Worm (Caenorhabditis elegans) whole organism, midembryonic: ENCODE data around the gene F13A7.12.
A peak's percentile ranks its signal among the peaks of the same experiment; 100 is the strongest.

Experiments
- T22C8.4 ChIP-seq: fragments of 200-800 bp; sonication (Bioruptor generic); IDR thresholded peaks from 2 replicates; pipeline ENCODE4 v1.3.6; 2022; ENCODE audit warnings: missing genetic modification characterization, missing compliant biosample characterization
- cog-1 ChIP-seq: sonication (generic microtip); optimal IDR thresholded peaks from 2 replicates; lab custom pipeline; 2016; ENCODE audit warnings: missing genetic modification characterization, missing compliant biosample characterization
- flt-1 ChIP-seq: fragments of 200-800 bp; sonication (Bioruptor generic); IDR thresholded peaks from 2 replicates; pipeline ENCODE4 v1.3.6; 2022; ENCODE audit warnings: missing genetic modification characterization, missing compliant biosample characterization
- klf-2 ChIP-seq: fragments of 200-800 bp; sonication (Bioruptor generic); conservative IDR thresholded peaks from 2 replicates; pipeline ENCODE4 v1.3.6; 2022; ENCODE audit warnings: missing genetic modification reagents, missing genetic modification characterization, missing compliant biosample characterization
- med-1 ChIP-seq: sonication (generic microtip); optimal IDR thresholded peaks from 2 replicates; lab custom pipeline; 2017; ENCODE audit warnings: missing genetic modification characterization, mild to moderate bottlenecking, missing compliant biosample characterization, antibody characterized with exemption, missing genetic modification reagents; ENCODE audit not compliant: insufficient read depth
- ref-1 ChIP-seq: fragments of 200-800 bp; sonication (Bioruptor generic); conservative IDR thresholded peaks from 2 replicates; pipeline ENCODE4 v1.3.6; 2022; ENCODE audit warnings: missing genetic modification reagents, missing genetic modification characterization, missing compliant biosample characterization
- tab-1 ChIP-seq: fragments of 200-800 bp; sonication (Bioruptor generic); IDR thresholded peaks from 2 replicates; pipeline ENCODE4 v1.3.6; 2022; ENCODE audit warnings: missing genetic modification characterization, missing compliant biosample characterization
- ztf-23 ChIP-seq: fragments of 200-800 bp; sonication (Bioruptor generic); IDR thresholded peaks from 2 replicates; pipeline ENCODE4 v1.3.6; 2022; ENCODE audit warnings: missing genetic modification reagents, missing genetic modification characterization, missing compliant biosample characterization
- ztf-29 ChIP-seq: fragments of 200-800 bp; sonication (Bioruptor generic); IDR thresholded peaks from 2 replicates; pipeline ENCODE4 v1.3.6; 2022; ENCODE audit warnings: missing genetic modification reagents, missing genetic modification characterization, missing compliant biosample characterization

The F13A7.12 gene

ce11 chrV:16395739-16396138, at the start of gene F13A7.12:
F13A7.12 (plus strand) TSS chrV:16396039.
- no peak for TF ChIP-seq cog-1
- peak; percentile 30; the same call in 1 of the 2 replicates for TF ChIP-seq ztf-29

DNA sequence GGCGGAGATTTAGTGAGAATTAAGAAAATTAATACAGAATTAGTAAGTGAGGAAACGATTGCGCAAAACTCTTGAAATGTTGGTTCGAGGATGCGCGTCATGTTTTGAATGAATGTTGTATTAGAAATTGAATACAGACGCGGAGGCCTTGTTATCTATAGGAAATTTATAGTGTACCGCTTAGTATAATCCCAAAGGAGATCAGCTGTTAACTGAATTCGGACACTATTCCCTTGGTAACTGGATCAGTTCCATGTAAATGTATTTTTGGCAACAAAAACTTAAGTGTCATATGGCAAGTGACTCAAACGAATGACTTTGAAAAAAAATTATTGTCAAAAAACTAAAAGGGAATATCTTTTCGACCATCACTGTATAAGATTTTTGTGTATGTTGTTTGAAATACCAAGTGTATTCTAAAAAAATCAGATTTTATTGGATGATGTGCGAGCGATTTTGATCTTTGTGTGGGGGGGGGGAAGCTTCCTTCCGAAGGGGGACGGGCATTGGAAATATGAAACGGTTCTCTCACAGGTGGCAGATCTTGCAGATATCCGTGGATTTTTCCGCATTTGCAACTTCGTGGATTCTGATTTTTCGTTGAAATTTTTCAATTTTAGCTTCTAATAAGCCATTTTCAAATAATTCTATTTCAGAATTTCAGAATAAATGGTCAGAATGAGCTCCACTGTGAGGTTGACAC, 49.3 kb upstream of the F13A7.12 start, which contains the start of the genes W08G11.5 and W08G11.1:
TSS of gene W08G11.5 (minus strand) at position 101 of the 703 bp plus-strand sequence.
TSS of gene W08G11.1 (plus strand) at position 653 of the 703 bp plus-strand sequence.
- TF ChIP-seq ztf-23 (GFP tag; lab: Robert Waterston, UW), result no peak

- TF ChIP-seq klf-2 (no peak), T22C8.4 (no peak), ref-1 (GFP tag; lab: Robert Waterston, UW) (no peak), med-1 (GFP tag; lab: Kevin White, UChicago) (no peak), flt-1 (GFP tag; lab: Robert Waterston, UW) (no peak), tab-1 (no peak), ztf-23 (GFP tag; lab: Robert Waterston, UW) (no peak), cog-1 (no peak), ztf-29 (no peak)
Measured at ce11 chrV:16350061-16350460, 45.8 kb upstream of the F13A7.12 start.

- no peak for TF ChIP-seq klf-2
- TF ChIP-seq flt-1 (GFP tag; lab: Robert Waterston, UW), result no peak
- TF ChIP-seq ztf-23 (GFP tag; lab: Robert Waterston, UW), result no peak
- no peak for TF ChIP-seq med-1 (GFP tag; lab: Kevin White, UChicago)
- no peak for TF ChIP-seq cog-1
- TF ChIP-seq ztf-29, result no peak
- no peak for TF ChIP-seq T22C8.4
Measured at ce11 chrV:16350775-16351378, 45.0 kb upstream of the F13A7.12 start.

DNA sequence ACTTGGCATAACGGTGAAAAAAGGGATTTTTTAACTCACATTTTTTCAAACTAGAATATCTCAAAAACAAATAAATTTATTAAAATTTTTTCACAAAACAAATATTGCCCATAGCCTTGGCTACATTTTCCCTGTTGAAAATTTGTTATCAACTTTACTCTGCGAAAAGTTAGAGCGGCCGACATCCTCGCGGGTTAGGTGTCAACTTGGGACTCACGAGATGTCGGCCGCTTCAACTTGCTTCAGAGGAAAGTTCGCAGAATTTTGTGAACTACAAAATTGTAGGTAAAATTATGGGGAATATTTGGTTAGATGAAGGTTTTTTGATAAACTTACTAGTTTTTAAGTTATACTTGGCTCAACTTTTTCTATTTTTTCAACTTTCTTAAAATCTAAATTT, 44.1 kb upstream of the F13A7.12 start:
- TF ChIP-seq ztf-29 (no peak), flt-1 (GFP tag; lab: Robert Waterston, UW) (no peak), tab-1 (no peak), T22C8.4 (no peak), ref-1 (GFP tag; lab: Robert Waterston, UW) (no peak), med-1 (GFP tag; lab: Kevin White, UChicago) (no peak), ztf-23 (GFP tag; lab: Robert Waterston, UW) (no peak), klf-2 (no peak), cog-1 (no peak)

- TF ChIP-seq cog-1 (no peak), ref-1 (GFP tag; lab: Robert Waterston, UW) (no peak), ztf-23 (GFP tag; lab: Robert Waterston, UW) (no peak), med-1 (GFP tag; lab: Kevin White, UChicago) (no peak), klf-2 (no peak), flt-1 (GFP tag; lab: Robert Waterston, UW) (no peak), tab-1 (no peak)
Measured at ce11 chrV:16352282-16352681, 43.6 kb upstream of the F13A7.12 start.

DNA sequence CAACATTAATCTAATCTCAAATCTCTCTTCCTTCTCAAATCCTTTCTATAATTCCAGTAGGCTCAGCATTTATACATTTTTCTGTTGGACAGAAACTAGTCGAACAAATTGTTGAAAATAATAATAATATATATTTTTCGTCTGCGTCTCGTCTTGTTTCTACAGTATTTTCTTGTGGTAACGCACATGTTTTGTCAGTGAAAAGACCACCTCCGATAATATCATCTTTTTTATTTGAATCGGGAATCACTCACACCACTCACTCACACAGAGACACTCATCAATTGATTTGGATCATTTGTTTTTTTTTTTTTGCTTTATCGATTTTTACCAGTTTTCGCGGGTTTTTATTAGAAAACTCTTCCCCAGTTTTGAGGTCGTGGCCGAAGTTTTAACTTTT, 41.2 kb upstream of the F13A7.12 start:
- no peak for TF ChIP-seq cog-1
- TF ChIP-seq med-1 (GFP tag; lab: Kevin White, UChicago), result no peak
- no peak for TF ChIP-seq ref-1 (GFP tag; lab: Robert Waterston, UW)
- TF ChIP-seq ztf-29, result no peak
- TF ChIP-seq ztf-23 (GFP tag; lab: Robert Waterston, UW), result no peak

- TF ChIP-seq ztf-29 (no peak), flt-1 (GFP tag; lab: Robert Waterston, UW) (peak; percentile 79), klf-2 (no peak), cog-1 (peak; percentile 71), ref-1 (GFP tag; lab: Robert Waterston, UW) (no peak), ztf-23 (GFP tag; lab: Robert Waterston, UW) (no peak), tab-1 (no peak), T22C8.4 (no peak), med-1 (GFP tag; lab: Kevin White, UChicago) (no peak)
Measured at ce11 chrV:16355941-16356340, 39.9 kb upstream of the F13A7.12 start.

DNA sequence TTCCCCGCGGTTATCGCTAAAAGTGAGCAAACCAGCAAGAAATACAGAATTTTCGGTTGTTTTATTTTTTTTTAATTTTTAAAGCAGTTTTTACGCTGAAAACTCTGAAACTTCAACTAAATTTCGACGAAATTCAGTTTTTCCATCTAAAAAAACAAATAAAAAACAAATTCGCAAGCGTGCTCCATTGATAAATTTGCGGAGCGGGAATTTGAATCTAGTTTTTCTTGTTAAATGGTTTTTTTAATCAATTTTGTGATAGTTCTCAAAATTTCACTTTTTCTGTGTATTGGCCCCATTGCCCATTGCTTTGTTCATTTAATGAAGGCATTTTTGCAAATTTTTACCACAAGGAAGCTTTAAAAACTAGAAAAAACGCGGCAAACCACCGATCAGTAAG, 39.0 kb upstream of the F13A7.12 start:
- TF ChIP-seq flt-1 (GFP tag; lab: Robert Waterston, UW) (no peak), ztf-29 (no peak), med-1 (GFP tag; lab: Kevin White, UChicago) (no peak), klf-2 (no peak), T22C8.4 (no peak), ztf-23 (GFP tag; lab: Robert Waterston, UW) (no peak), cog-1 (no peak), tab-1 (no peak)

- no peak for TF ChIP-seq ref-1 (GFP tag; lab: Robert Waterston, UW)
- peak; percentile 22; the same call in 1 of the 2 replicates for TF ChIP-seq T22C8.4
Measured at ce11 chrV:16357253-16357652, 38.6 kb upstream of the F13A7.12 start, which contains the start of gene pptr-1. pptr-1 (plus strand) TSS chrV:16357521.

- TF ChIP-seq ztf-23 (GFP tag; lab: Robert Waterston, UW), result no peak
- TF ChIP-seq klf-2, result no peak
- no peak for TF ChIP-seq tab-1
- TF ChIP-seq T22C8.4, result no peak
- no peak for TF ChIP-seq cog-1
- no peak for TF ChIP-seq flt-1 (GFP tag; lab: Robert Waterston, UW)
- TF ChIP-seq med-1 (GFP tag; lab: Kevin White, UChicago), result no peak
- no peak for TF ChIP-seq ztf-29
- TF ChIP-seq ref-1 (GFP tag; lab: Robert Waterston, UW), result no peak
Measured at ce11 chrV:16361350-16361749, 34.5 kb upstream of the F13A7.12 start.
